Worm (Caenorhabditis elegans): ENCODE measurements around the gene cpg-24.

DNA sequence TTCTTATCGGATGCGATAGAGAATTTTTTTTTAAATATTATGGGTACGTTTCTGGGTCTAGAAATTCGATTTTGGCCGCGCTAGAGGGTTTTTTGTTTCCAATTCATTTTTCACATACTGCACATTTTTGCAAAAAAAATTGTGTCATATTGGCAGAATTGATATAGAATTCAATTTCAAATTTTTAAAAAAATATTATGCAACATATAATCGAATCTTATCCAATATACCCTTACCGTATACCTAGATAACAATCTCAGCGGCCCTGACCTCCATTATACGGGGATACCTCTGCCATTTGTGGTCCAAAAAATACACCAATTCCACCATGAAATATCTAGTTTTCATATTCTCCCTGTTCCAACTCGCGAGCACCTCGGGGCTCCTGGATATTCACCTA lies at the start of gene cpg-24:
- no peak for TF ChIP-seq pha-4 (tag; optimal IDR thresholded peaks at IDR 0.05)
- no peak for TF ChIP-seq ztf-11 (tag; optimal IDR thresholded peaks at IDR 0.05)
- no peak for TF ChIP-seq nhr-237 (tag; optimal IDR thresholded peaks at IDR 0.05)
